Worm (Caenorhabditis elegans) whole organism, mixed stage, embryonic: ENCODE measurements around the gene Y119D3B.21.

Experiments used
- bed-3 ChIP-seq: fragments of 200-800 bp; sonication (Bioruptor generic); optimal IDR thresholded peaks from 3 replicates; lab custom pipeline; 2018; ENCODE audit warnings: mild to moderate bottlenecking, missing genetic modification characterization, moderate library complexity, missing compliant biosample characterization
- blmp-1 ChIP-seq: fragments of 150-350 bp; optimal IDR thresholded peaks from 2 replicates; lab custom pipeline; 2014; ENCODE audit warnings: missing biosample characterization, missing genetic modification characterization
- lsy-2 ChIP-seq: fragments of 150-350 bp; optimal IDR thresholded peaks from 2 replicates; lab custom pipeline; 2014; ENCODE audit warnings: missing biosample characterization, missing genetic modification characterization
- mep-1 ChIP-seq: fragments of 150-350 bp; optimal IDR thresholded peaks from 2 replicates; lab custom pipeline; 2017; ENCODE audit warnings: missing biosample characterization, missing genetic modification reagents, missing genetic modification characterization, inconsistent platforms
- nhr-76 ChIP-seq: sonication (generic microtip); optimal IDR thresholded peaks from 2 replicates; lab custom pipeline; 2017; ENCODE audit warnings: missing biosample characterization, missing genetic modification characterization
- pha-4 ChIP-seq: fragments of 150-350 bp; optimal IDR thresholded peaks from 2 replicates; lab custom pipeline; 2018; ENCODE audit warnings: missing biosample characterization, missing genetic modification reagents, missing genetic modification characterization
- unc-39 ChIP-seq: fragments of 150-350 bp; optimal IDR thresholded peaks from 2 replicates; lab custom pipeline; 2014; ENCODE audit warnings: missing biosample characterization, missing genetic modification characterization

- TF ChIP-seq blmp-1 (no peak), bed-3 (GFP tag; lab: Kevin White, UChicago) (no peak), pha-4 (no peak), lsy-2 (tag; lab: Kevin White, UChicago) (no peak), unc-39 (tag; lab: Kevin White, UChicago) (no peak), mep-1 (tag; lab: Kevin White, UChicago) (no peak), nhr-76 (tag; lab: Kevin White, UChicago) (no peak)
Observed at ce11 chrIII:1229510-1229909, 14.7 kb downstream of the Y119D3B.21 start.
